Worm (Caenorhabditis elegans): ENCODE measurements around the gene C10A4.9.

DNA sequence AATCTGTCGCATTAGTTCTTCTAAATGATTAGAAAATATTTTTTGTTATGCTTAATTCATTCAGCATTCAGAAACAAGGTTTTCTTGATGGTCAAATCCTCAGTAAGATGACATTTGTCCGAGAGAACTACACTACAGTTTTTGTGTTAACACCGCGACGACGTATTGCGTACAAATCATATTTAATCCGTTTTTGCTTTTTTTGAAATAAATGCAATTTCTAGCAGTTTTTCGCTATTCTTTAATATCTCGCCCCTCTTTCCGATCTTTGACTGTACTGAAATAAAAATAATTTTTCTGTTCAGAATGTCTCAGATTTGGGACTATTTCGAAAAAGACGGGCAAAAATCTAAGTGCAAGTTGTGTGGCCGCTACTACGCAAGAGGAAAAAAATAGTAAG is 4.6 kb upstream of the C10A4.9 start, which contains the start of gene C10A4.1:
- no peak for TF ChIP-seq F13H6.1 (tag; optimal IDR thresholded peaks at IDR 0.05)
- TF ChIP-seq ceh-9 (tag; optimal IDR thresholded peaks at IDR 0.05), result no peak
- TF ChIP-seq ets-4 (tag; optimal IDR thresholded peaks at IDR 0.05), result no peak
- no peak for TF ChIP-seq ama-1 (optimal IDR thresholded peaks at IDR 0.05)
- no peak for TF ChIP-seq pax-1 (tag; optimal IDR thresholded peaks at IDR 0.05)
- no peak for TF ChIP-seq mec-3 (tag; optimal IDR thresholded peaks at IDR 0.05; ENCODE audit: borderline replicate concordance)
- TF ChIP-seq gmeb-2 (tag; optimal IDR thresholded peaks at IDR 0.05), result no peak
- TF ChIP-seq ceh-48 (tag; optimal IDR thresholded peaks at IDR 0.05), result no peak
- no peak for TF ChIP-seq pha-4 (tag; optimal IDR thresholded peaks at IDR 0.05)
- TF ChIP-seq hlh-15 (tag; optimal IDR thresholded peaks at IDR 0.05), result no peak
